Worm (Caenorhabditis elegans): ENCODE results near the gene R05G9R.1.
A peak's percentile ranks its signal among the peaks of the same experiment; 100 is the strongest.

R05G9R.1 gene

ce11 chrII:6520103-6520502 lies 6.3 kb upstream of the R05G9R.1 start (continued):
- TF ChIP-seq Y5F2A.4 (GFP tag; optimal IDR thresholded peaks at IDR 0.05) (no peak), ces-1 (GFP tag; optimal IDR thresholded peaks at IDR 0.05) (no peak), daf-12 (tag; optimal IDR thresholded peaks at IDR 0.05) (no peak), gei-8 (GFP tag; optimal IDR thresholded peaks at IDR 0.05) (no peak), saeg-2 (GFP tag; IDR thresholded peaks at IDR 0.05) (no peak), aha-1 (tag) (no peak), Y48G9A.11 (GFP tag; IDR thresholded peaks at IDR 0.05) (no peak), daf-16 (GFP tag; optimal IDR thresholded peaks at IDR 0.05) (no peak), daf-16 (tag; optimal IDR thresholded peaks at IDR 0.05) (peak; percentile 95), dve-1 (tag; optimal IDR thresholded peaks at IDR 0.05; ENCODE audit: insufficient read depth) (peak; percentile 42), fos-1 (tag; optimal IDR thresholded peaks at IDR 0.05) (no peak), nhr-48 (tag; optimal IDR thresholded peaks at IDR 0.05) (no peak), F10B5.3 (tag; optimal IDR thresholded peaks at IDR 0.05) (no peak), dpl-1 (GFP tag; optimal IDR thresholded peaks at IDR 0.05) (no peak), hlh-11 (tag; optimal IDR thresholded peaks at IDR 0.05) (peak; percentile 71), ZK337.2 (GFP tag; IDR thresholded peaks at IDR 0.05) (no peak), skn-1 (tag; optimal IDR thresholded peaks at IDR 0.05) (no peak), nhr-76 (tag; optimal IDR thresholded peaks at IDR 0.05) (no peak), fkh-10 (GFP tag; optimal IDR thresholded peaks at IDR 0.05) (no peak)

- TF ChIP-seq set-16 (GFP tag; IDR thresholded peaks at IDR 0.05): no peak
- TF ChIP-seq D1046.2 (GFP tag; IDR thresholded peaks at IDR 0.05): no peak
- TF ChIP-seq mxl-3 (GFP tag; optimal IDR thresholded peaks at IDR 0.05): no peak
- peak; percentile 86 for TF ChIP-seq lin-38 (GFP tag; IDR thresholded peaks at IDR 0.05)
- no peak for TF ChIP-seq gei-8 (GFP tag; optimal IDR thresholded peaks at IDR 0.05)
- TF ChIP-seq daf-8 (GFP tag; IDR thresholded peaks at IDR 0.05): no peak
- no peak for TF ChIP-seq tra-1 (GFP tag; IDR thresholded peaks at IDR 0.05)
- peak; percentile 80 for TF ChIP-seq unc-130 (GFP tag; optimal IDR thresholded peaks at IDR 0.05)
- TF ChIP-seq lim-7 (GFP tag; IDR thresholded peaks at IDR 0.05): no peak
- no peak for TF ChIP-seq fkh-10 (GFP tag; optimal IDR thresholded peaks at IDR 0.05)
These were observed 5.9 kb upstream of the R05G9R.1 start for ce11 chrII:6519703-6520102.

ce11 chrII:6516276-6516675 lies 2.5 kb upstream of the R05G9R.1 start, which contains the start of gene C56E6.7:
C56E6.7 (plus strand) TSS chrII:6516576.
- no peak for TF ChIP-seq R02D3.7 (tag; optimal IDR thresholded peaks at IDR 0.05)
- TF ChIP-seq nhr-6 (tag; optimal IDR thresholded peaks at IDR 0.05): no peak
- TF ChIP-seq lim-7 (GFP tag; IDR thresholded peaks at IDR 0.05): no peak
- no peak for TF ChIP-seq fkh-10 (GFP tag; optimal IDR thresholded peaks at IDR 0.05)
- TF ChIP-seq lin-39 (tag; optimal IDR thresholded peaks at IDR 0.05): no peak
- TF ChIP-seq lin-1 (GFP tag; IDR thresholded peaks at IDR 0.05): no peak
- TF ChIP-seq mxl-3 (GFP tag; optimal IDR thresholded peaks at IDR 0.05): no peak
- TF ChIP-seq mdl-1 (tag; optimal IDR thresholded peaks at IDR 0.05): no peak
- no peak for TF ChIP-seq lin-15B (tag; optimal IDR thresholded peaks at IDR 0.05)
- TF ChIP-seq ctbp-1 (GFP tag; IDR thresholded peaks at IDR 0.05): no peak
- no peak for TF ChIP-seq zfp-2 (tag; optimal IDR thresholded peaks at IDR 0.05)
- TF ChIP-seq jun-1 (tag; optimal IDR thresholded peaks at IDR 0.05): no peak

ce11 chrII:6513357-6513756 lies 454 bp downstream of the R05G9R.1 start:
- TF ChIP-seq unc-62 (GFP tag; optimal IDR thresholded peaks at IDR 0.05 in 1 of 2): peak in 1 of 2 experiments; percentile 94
- no peak for TF ChIP-seq unc-62 (tag; optimal IDR thresholded peaks at IDR 0.05)
- TF ChIP-seq F37D6.2 (tag; optimal IDR thresholded peaks at IDR 0.05): no peak
- TF ChIP-seq mxl-3 (GFP tag; optimal IDR thresholded peaks at IDR 0.05): no peak
- no peak for TF ChIP-seq pqm-1 (tag; optimal IDR thresholded peaks at IDR 0.05)
- TF ChIP-seq nhr-77 (tag; optimal IDR thresholded peaks at IDR 0.05): no peak
- no peak for TF ChIP-seq mdt-29 (GFP tag; IDR thresholded peaks at IDR 0.05)
- no peak for TF ChIP-seq daf-8 (GFP tag; IDR thresholded peaks at IDR 0.05)
